Fruit fly (Drosophila melanogaster) whole organism, prepupa: ENCODE data around the gene Ser7.

Source experiments
- CG11294 ChIP-seq: fragments of 200-800 bp; sonication (Bioruptor generic); IDR thresholded peaks from 2 replicates; pipeline ENCODE4 v1.3.6; 2022; ENCODE audit warnings: missing biosample characterization, missing genetic modification characterization
- CG11762 ChIP-seq: fragments of 200-800 bp; sonication (Bioruptor generic); optimal IDR thresholded peaks from 3 replicates; lab custom pipeline; 2016; ENCODE audit warnings: missing biosample characterization, missing genetic modification characterization; ENCODE audit not compliant: insufficient read depth
- CG11902 ChIP-seq: fragments of 200-800 bp; sonication (Bioruptor generic); optimal IDR thresholded peaks from 3 replicates; lab custom pipeline; 2016; ENCODE audit warnings: missing biosample characterization, missing genetic modification characterization
- CG15336 ChIP-seq: fragments of 200-800 bp; sonication (Bioruptor generic); IDR thresholded peaks from 2 replicates; pipeline ENCODE4 v1.3.6; 2022; ENCODE audit warnings: missing biosample characterization, missing genetic modification characterization
- CG3032 ChIP-seq: fragments of 200-800 bp; optimal IDR thresholded peaks from 2 replicates; lab custom pipeline; 2019; ENCODE audit warnings: missing biosample characterization, mild to moderate bottlenecking, missing genetic modification characterization, moderate library complexity
- CG31627 ChIP-seq: fragments of 200-800 bp; sonication (Bioruptor generic); optimal IDR thresholded peaks from 3 replicates; lab custom pipeline; 2016; ENCODE audit warnings: missing biosample characterization, missing genetic modification characterization
- CG34406 ChIP-seq: fragments of 200-800 bp; sonication (Bioruptor generic); optimal IDR thresholded peaks from 3 replicates; lab custom pipeline; 2016; ENCODE audit warnings: missing biosample characterization, missing genetic modification characterization
- CG3919 ChIP-seq: fragments of 200-800 bp; sonication (Bioruptor generic); optimal IDR thresholded peaks from 3 replicates; lab custom pipeline; 2016; ENCODE audit warnings: missing biosample characterization, missing genetic modification characterization
- CG4318 ChIP-seq: fragments of 200-800 bp; sonication (Bioruptor generic); optimal IDR thresholded peaks from 3 replicates; lab custom pipeline; 2017; ENCODE audit warnings: missing biosample characterization, mild to moderate bottlenecking, missing genetic modification characterization
- CG6792 ChIP-seq: fragments of 200-800 bp; sonication (Bioruptor generic); optimal IDR thresholded peaks from 3 replicates; lab custom pipeline; 2016; ENCODE audit warnings: missing biosample characterization, missing genetic modification characterization
- CG6854 ChIP-seq: fragments of 200-800 bp; sonication (Bioruptor generic); optimal IDR thresholded peaks from 2 replicates; lab custom pipeline; 2017; ENCODE audit warnings: missing biosample characterization, mild to moderate bottlenecking, missing genetic modification characterization
- CG7368 ChIP-seq: fragments of 200-800 bp; sonication (Bioruptor generic); optimal IDR thresholded peaks from 3 replicates; lab custom pipeline; 2016; ENCODE audit warnings: missing biosample characterization, missing genetic modification characterization
- CG8119 ChIP-seq: fragments of 200-800 bp; sonication (Bioruptor generic); IDR thresholded peaks from 3 replicates; pipeline ENCODE4 v1.3.6; 2022; ENCODE audit warnings: missing biosample characterization, missing genetic modification characterization
- CG8632 ChIP-seq: fragments of 200-800 bp; sonication (Bioruptor generic); optimal IDR thresholded peaks from 3 replicates; lab custom pipeline; 2016; ENCODE audit warnings: missing biosample characterization, missing genetic modification characterization
- CG9139 ChIP-seq: fragments of 200-800 bp; sonication (Bioruptor generic); optimal IDR thresholded peaks from 3 replicates; lab custom pipeline; 2017; ENCODE audit warnings: missing biosample characterization, mild to moderate bottlenecking, missing genetic modification characterization
- Eip75B ChIP-seq: fragments of 200-800 bp; sonication (Bioruptor generic); optimal IDR thresholded peaks from 3 replicates; lab custom pipeline; 2016; ENCODE audit warnings: missing biosample characterization, missing genetic modification characterization
- Eip78C ChIP-seq: fragments of 200-800 bp; sonication (Bioruptor generic); peaks from one replicate; lab custom pipeline; 2016; ENCODE audit warnings: missing biosample characterization, missing genetic modification characterization
- Eip93F ChIP-seq: fragments of 200-800 bp; sonication (Bioruptor generic); optimal IDR thresholded peaks from 2 replicates; lab custom pipeline; 2016; ENCODE audit warnings: missing biosample characterization, mild to moderate bottlenecking, missing genetic modification characterization
- Ets21C ChIP-seq: fragments of 200-800 bp; sonication (Bioruptor generic); optimal IDR thresholded peaks from 3 replicates; lab custom pipeline; 2016; ENCODE audit warnings: missing biosample characterization, missing genetic modification characterization
- Ets96B ChIP-seq: fragments of 200-800 bp; optimal IDR thresholded peaks from 2 replicates; lab custom pipeline; 2019; ENCODE audit warnings: missing biosample characterization, mild to moderate bottlenecking, missing genetic modification characterization, moderate library complexity
- Gug ChIP-seq: fragments of 200-800 bp; sonication (Bioruptor generic); IDR thresholded peaks from 2 replicates; pipeline ENCODE4 v1.3.6; 2022; ENCODE audit warnings: missing biosample characterization, missing genetic modification characterization
- Hr38 ChIP-seq: sonication (Bioruptor generic); optimal IDR thresholded peaks from 2 replicates; lab custom pipeline; 2016; ENCODE audit warnings: missing biosample characterization, missing genetic modification characterization
- Hr39 ChIP-seq: fragments of 200-800 bp; sonication (Bioruptor generic); optimal IDR thresholded peaks from 2 replicates; lab custom pipeline; 2016; ENCODE audit warnings: missing biosample characterization, missing genetic modification characterization
- Met ChIP-seq: fragments of 200-800 bp; sonication (Bioruptor generic); optimal IDR thresholded peaks from 3 replicates; lab custom pipeline; 2016; ENCODE audit warnings: missing biosample characterization, missing genetic modification characterization
- Sox102F ChIP-seq: fragments of 200-800 bp; sonication (Bioruptor generic); optimal IDR thresholded peaks from 2 replicates; lab custom pipeline; 2016; ENCODE audit warnings: missing biosample characterization, mild to moderate bottlenecking, missing genetic modification characterization
- Sox15 ChIP-seq: fragments of 200-800 bp; sonication (Bioruptor generic); optimal IDR thresholded peaks from 3 replicates; lab custom pipeline; 2016; ENCODE audit warnings: missing biosample characterization, missing genetic modification characterization
- achi ChIP-seq: fragments of 200-800 bp; sonication (Bioruptor generic); optimal IDR thresholded peaks from 3 replicates; lab custom pipeline; 2016; ENCODE audit warnings: missing biosample characterization, missing genetic modification characterization
- cyc ChIP-seq: fragments of 200-800 bp; sonication (Bioruptor generic); optimal IDR thresholded peaks from 3 replicates; lab custom pipeline; 2016; ENCODE audit warnings: missing biosample characterization, missing genetic modification characterization
- dac ChIP-seq: fragments of 200-800 bp; sonication (Bioruptor generic); optimal IDR thresholded peaks from 2 replicates; lab custom pipeline; 2017; ENCODE audit warnings: missing biosample characterization, mild to moderate bottlenecking, missing genetic modification characterization
- eg ChIP-seq: fragments of 200-800 bp; sonication (Bioruptor generic); IDR thresholded peaks from 3 replicates; pipeline ENCODE4 v1.3.6; 2022; ENCODE audit warnings: missing biosample characterization, missing genetic modification characterization
- esn ChIP-seq: fragments of 200-800 bp; sonication (Bioruptor generic); optimal IDR thresholded peaks from 2 replicates; lab custom pipeline; 2016; ENCODE audit warnings: missing biosample characterization, mild to moderate bottlenecking, missing genetic modification characterization, moderate library complexity
- fd59A ChIP-seq: fragments of 200-800 bp; sonication (Bioruptor generic); optimal IDR thresholded peaks from 2 replicates; lab custom pipeline; 2017; ENCODE audit warnings: missing biosample characterization, mild to moderate bottlenecking, missing genetic modification characterization, missing genetic modification reagents
- fd85E ChIP-seq: fragments of 200-800 bp; sonication (Bioruptor generic); optimal IDR thresholded peaks from 3 replicates; lab custom pipeline; 2016; ENCODE audit warnings: missing biosample characterization, missing genetic modification characterization
- fkh ChIP-seq: fragments of 200-800 bp; sonication (Bioruptor generic); optimal IDR thresholded peaks from 3 replicates; lab custom pipeline; 2017; ENCODE audit warnings: missing biosample characterization, mild to moderate bottlenecking, missing genetic modification characterization, moderate library complexity
- net ChIP-seq: fragments of 200-800 bp; sonication (Bioruptor generic); optimal IDR thresholded peaks from 3 replicates; lab custom pipeline; 2016; ENCODE audit warnings: missing biosample characterization, missing genetic modification characterization
- ss ChIP-seq, 2 experiments: fragments of 200-800 bp; sonication (Bioruptor generic); optimal IDR thresholded peaks; 2 replicates in 1 of 2; 3 replicates in 1 of 2; lab custom pipeline; 2017 to 2018; ENCODE audit warnings: mild to moderate bottlenecking in 2 of 2, missing biosample characterization in 2 of 2, missing genetic modification characterization in 2 of 2, moderate library complexity in 1 of 2
- svp ChIP-seq: fragments of 200-800 bp; sonication (Bioruptor generic); peaks from one replicate; lab custom pipeline; 2016; ENCODE audit warnings: missing biosample characterization, missing genetic modification characterization
- topi ChIP-seq: fragments of 200-800 bp; sonication (Bioruptor generic); optimal IDR thresholded peaks from 3 replicates; lab custom pipeline; 2016; ENCODE audit warnings: missing biosample characterization, missing genetic modification characterization
- vri ChIP-seq: fragments of 200-800 bp; sonication (Bioruptor generic); optimal IDR thresholded peaks from 3 replicates; lab custom pipeline; 2016; ENCODE audit warnings: missing biosample characterization, mild to moderate bottlenecking, missing genetic modification characterization

The Ser7 gene

dm6 chrX:9899535-9900179 lies 34.6 kb downstream of the Ser7 start, which contains the start of gene CG15249 (continued):
- TF ChIP-seq CG11902 (GFP tag; lab: Kevin White, UChicago) (no peak), cyc (GFP tag; lab: Kevin White, UChicago) (no peak), Ets21C (GFP tag; lab: Kevin White, UChicago) (no peak), achi (peak; percentile 53), eg (peak; percentile 42; the same call in 1 of the 3 replicates), CG4318 (GFP tag; lab: Kevin White, UChicago) (peak; percentile 61), CG8119 (GFP tag; lab: Robert Waterston, UW) (peak; percentile 72), net (GFP tag; lab: Kevin White, UChicago) (peak; percentile 19), CG6854 (GFP tag; lab: Kevin White, UChicago) (no peak), CG8632 (GFP tag; lab: Kevin White, UChicago) (peak; percentile 63), Sox15 (no peak), fkh (GFP tag; lab: Kevin White, UChicago) (no peak), fd85E (GFP tag; lab: Kevin White, UChicago) (no peak), dac (GFP tag; lab: Kevin White, UChicago) (no peak), CG6792 (peak; percentile 5), vri (GFP tag; lab: Kevin White, UChicago) (no peak), Eip75B (GFP tag; lab: Kevin White, UChicago) (no peak), CG34406 (peak; percentile 65), topi (no peak), svp (GFP tag; lab: Kevin White, UChicago) (peak; percentile 11), Ets96B (tag; lab: Kevin White, UChicago) (peak; percentile 54), CG9139 (GFP tag; lab: Kevin White, UChicago) (peak; percentile 26), ss (GFP tag; optimal IDR thresholded peaks at IDR 0.05; lab: Kevin White, UChicago) (peak; percentile 44 to 48), CG31627 (GFP tag; lab: Kevin White, UChicago) (no peak), Eip93F (GFP tag; lab: Kevin White, UChicago) (no peak), CG11762 (GFP tag; lab: Kevin White, UChicago) (no peak), Sox102F (GFP tag; lab: Kevin White, UChicago) (no peak), Hr38 (GFP tag; lab: Kevin White, UChicago) (no peak)

dm6 chrX:9909384-9909783 lies 44.4 kb downstream of the Ser7 start:
- TF ChIP-seq Eip78C (GFP tag; lab: Kevin White, UChicago) = peak; percentile 39
- TF ChIP-seq CG3919 (GFP tag; lab: Kevin White, UChicago) = no peak
- TF ChIP-seq Hr39 (GFP tag; lab: Kevin White, UChicago) = no peak

dm6 chrX:9911026-9911425 lies 46.0 kb downstream of the Ser7 start, which contains the start of gene CG1986:
TSS of gene CG1986 (minus strand) at chrX:9911126.
- TF ChIP-seq fd59A (no peak), CG3032 (tag; lab: Kevin White, UChicago) (no peak), Gug (GFP tag; lab: Robert Waterston, UW) (no peak), CG11294 (GFP tag; lab: Robert Waterston, UW) (no peak), esn (GFP tag; lab: Kevin White, UChicago) (no peak), CG7368 (no peak), fd85E (GFP tag; lab: Kevin White, UChicago) (no peak), Met (GFP tag; lab: Kevin White, UChicago) (no peak), CG15336 (GFP tag; lab: Robert Waterston, UW) (no peak), CG11902 (GFP tag; lab: Kevin White, UChicago) (no peak)
